Fruit fly (Drosophila melanogaster) whole organism, adult: ENCODE measurements around the gene CG11367.

Experiments used
- CG11617 ChIP-seq: fragments of 200-800 bp; sonication (Bioruptor generic); optimal IDR thresholded peaks from 2 replicates; lab custom pipeline; 2017; ENCODE audit warnings: mild to moderate bottlenecking, missing biosample characterization, missing genetic modification reagents, missing genetic modification characterization
- tj ChIP-seq: fragments of 200-800 bp; sonication (Bioruptor generic); optimal IDR thresholded peaks from 3 replicates; lab custom pipeline; 2017; ENCODE audit warnings: missing biosample characterization, mild to moderate bottlenecking, missing genetic modification characterization, moderate library complexity

dm6 chr3L:22713605-22714004 lies 14.3 kb upstream of the CG11367 start:
- TF ChIP-seq tj, result no peak
- TF ChIP-seq CG11617 (GFP tag; lab: Kevin White, UChicago), result no peak
